Worm (Caenorhabditis elegans): Measurements from ENCODE around the gene T04H1.5.

Gene T04H1.5

ce11 chrV:12251041-12251440 is at the start of gene T04H1.5:
Gene T04H1.5 (plus strand): TSS chrV:12251341.
- no peak for TF ChIP-seq lin-54 (GFP tag; optimal IDR thresholded peaks at IDR 0.05)
- no peak for TF ChIP-seq K12H6.12 (tag; optimal IDR thresholded peaks at IDR 0.05)
- TF ChIP-seq F39B2.1 (GFP tag; IDR thresholded peaks at IDR 0.05): no peak
- TF ChIP-seq egl-18 (GFP tag; IDR thresholded peaks at IDR 0.05): no peak
- no peak for TF ChIP-seq ztf-26 (tag; optimal IDR thresholded peaks at IDR 0.05)
- TF ChIP-seq hmg-1.2 (GFP tag; IDR thresholded peaks at IDR 0.05): no peak
- no peak for TF ChIP-seq nfyb-1 (GFP tag; IDR thresholded peaks at IDR 0.05)
- TF ChIP-seq ceh-91 (GFP tag; IDR thresholded peaks at IDR 0.05): no peak
- no peak for TF ChIP-seq xnd-1 (tag; optimal IDR thresholded peaks at IDR 0.05)

- TF ChIP-seq nhr-80 (tag; optimal IDR thresholded peaks at IDR 0.05): peak; percentile 70
- no peak for TF ChIP-seq Y79H2A.3 (GFP tag; conservative IDR thresholded peaks at IDR 0.05)
- peak; percentile 96 for TF ChIP-seq let-607 (tag; optimal IDR thresholded peaks at IDR 0.05)
Observed at ce11 chrV:12208678-12209077, 42.5 kb upstream of the T04H1.5 start.

- no peak for TF ChIP-seq B0261.1 (tag; optimal IDR thresholded peaks at IDR 0.05)
- no peak for TF ChIP-seq F39B2.1 (GFP tag; IDR thresholded peaks at IDR 0.05)
- TF ChIP-seq lin-54 (GFP tag; optimal IDR thresholded peaks at IDR 0.05): no peak
Observed at ce11 chrV:12209951-12210350, 41.2 kb upstream of the T04H1.5 start.

- TF ChIP-seq F52B5.7 (tag; optimal IDR thresholded peaks at IDR 0.05): no peak
- TF ChIP-seq ZK185.1 (tag; optimal IDR thresholded peaks at IDR 0.05; ENCODE audit: poor library complexity, severe bottlenecking): no peak
- no peak for TF ChIP-seq nfya-2 (GFP tag; IDR thresholded peaks at IDR 0.05)
- no peak for TF ChIP-seq rcor-1 (GFP tag; IDR thresholded peaks at IDR 0.05)
- TF ChIP-seq nfyb-1 (GFP tag; IDR thresholded peaks at IDR 0.05): no peak
- no peak for TF ChIP-seq ztf-18 (tag; optimal IDR thresholded peaks at IDR 0.05)
- TF ChIP-seq B0019.2 (GFP tag; conservative IDR thresholded peaks at IDR 0.05): no peak
- TF ChIP-seq ztf-22 (GFP tag; optimal IDR thresholded peaks at IDR 0.05): no peak
Observed at ce11 chrV:12211090-12211489, 40.1 kb upstream of the T04H1.5 start.

- TF ChIP-seq Y95B8A.8 (GFP tag; IDR thresholded peaks at IDR 0.05) (no peak), nhr-80 (tag; optimal IDR thresholded peaks at IDR 0.05) (peak; percentile 57)
Observed at ce11 chrV:12213027-12213426, 38.1 kb upstream of the T04H1.5 start, which contains the start of gene vab-8. Gene vab-8 (plus strand): TSS chrV:12213327.

- no peak for TF ChIP-seq B0261.1 (tag; optimal IDR thresholded peaks at IDR 0.05)
- no peak for TF ChIP-seq nfyb-1 (GFP tag; IDR thresholded peaks at IDR 0.05)
- no peak for TF ChIP-seq lsy-27 (tag; optimal IDR thresholded peaks at IDR 0.05; ENCODE audit: borderline replicate concordance, insufficient read depth)
- no peak for TF ChIP-seq T26A5.8 (tag; optimal IDR thresholded peaks at IDR 0.05)
- TF ChIP-seq bed-1 (GFP tag; IDR thresholded peaks at IDR 0.05): no peak
- no peak for TF ChIP-seq aptf-2 (GFP tag; conservative IDR thresholded peaks at IDR 0.05)
- no peak for TF ChIP-seq fkh-3 (tag; optimal IDR thresholded peaks at IDR 0.05)
- no peak for TF ChIP-seq madf-10 (tag; optimal IDR thresholded peaks at IDR 0.05)
- no peak for TF ChIP-seq Y56A3A.18 (GFP tag; IDR thresholded peaks at IDR 0.05)
- no peak for TF ChIP-seq F22D6.2 (tag; optimal IDR thresholded peaks at IDR 0.05)
- TF ChIP-seq zfh-2 (GFP tag; conservative IDR thresholded peaks at IDR 0.05): no peak
- no peak for TF ChIP-seq nhr-179 (tag; optimal IDR thresholded peaks at IDR 0.05)
- TF ChIP-seq Y79H2A.3 (GFP tag; conservative IDR thresholded peaks at IDR 0.05): no peak
- no peak for TF ChIP-seq ztf-6 (GFP tag; IDR thresholded peaks at IDR 0.05)
- TF ChIP-seq attf-5 (GFP tag; optimal IDR thresholded peaks at IDR 0.05): no peak
- no peak for TF ChIP-seq mxl-1 (tag; optimal IDR thresholded peaks at IDR 0.05)
Observed at ce11 chrV:12233425-12233824, 17.7 kb upstream of the T04H1.5 start.

All from whole organism, young adult.